Worm (Caenorhabditis elegans) whole organism, midembryonic: ENCODE results near the gene ugt-19.

Source experiments
- T22C8.4 ChIP-seq: fragments of 200-800 bp; sonication (Bioruptor generic); IDR thresholded peaks from 2 replicates; pipeline ENCODE4 v1.3.6; 2022; ENCODE audit warnings: missing genetic modification characterization, missing compliant biosample characterization
- cog-1 ChIP-seq: sonication (generic microtip); optimal IDR thresholded peaks from 2 replicates; lab custom pipeline; 2016; ENCODE audit warnings: missing genetic modification characterization, missing compliant biosample characterization
- klf-2 ChIP-seq: fragments of 200-800 bp; sonication (Bioruptor generic); conservative IDR thresholded peaks from 2 replicates; pipeline ENCODE4 v1.3.6; 2022; ENCODE audit warnings: missing genetic modification reagents, missing genetic modification characterization, missing compliant biosample characterization
- ztf-29 ChIP-seq: fragments of 200-800 bp; sonication (Bioruptor generic); IDR thresholded peaks from 2 replicates; pipeline ENCODE4 v1.3.6; 2022; ENCODE audit warnings: missing genetic modification reagents, missing genetic modification characterization, missing compliant biosample characterization

DNA sequence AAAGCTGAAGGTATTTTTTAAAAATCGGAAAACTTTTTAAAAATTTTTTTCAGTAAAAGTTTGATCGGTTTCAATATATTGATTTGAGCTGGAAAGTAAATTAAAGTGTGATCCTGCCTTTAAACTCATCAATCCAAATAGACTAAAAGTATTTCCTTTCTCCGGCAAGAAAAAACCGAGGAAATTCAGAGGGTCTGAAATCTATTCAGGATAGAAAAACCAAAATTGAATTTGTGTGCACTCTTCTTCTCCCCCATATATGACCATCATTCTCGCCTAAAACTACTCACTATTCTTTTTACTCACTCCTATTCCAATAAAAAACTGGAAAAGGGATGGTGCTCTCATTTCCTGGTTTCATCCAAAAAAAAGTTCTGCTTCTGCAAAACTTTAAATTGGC is 24.9 kb downstream of the ugt-19 start:
- TF ChIP-seq cog-1 (tag; lab: Kevin White, UChicago), result no peak
- TF ChIP-seq T22C8.4 (GFP tag; lab: Robert Waterston, UW), result no peak
- no peak for TF ChIP-seq klf-2
- TF ChIP-seq ztf-29, result no peak
